Fruit fly (Drosophila melanogaster) whole organism, embryonic: ENCODE results near the gene RpL23A.

Experiments
- Abd-B ChIP-seq: fragments of 200-800 bp; sonication (Bioruptor generic); optimal IDR thresholded peaks from 2 replicates; lab custom pipeline; 2018; ENCODE audit warnings: missing biosample characterization, mild to moderate bottlenecking, missing genetic modification characterization, moderate library complexity
- Atf-2 ChIP-seq: fragments of 200-800 bp; sonication (Bioruptor generic); optimal IDR thresholded peaks from 2 replicates; lab custom pipeline; 2016; ENCODE audit warnings: missing biosample characterization, missing genetic modification characterization
- C15 ChIP-seq: fragments of 200-800 bp; sonication (Bioruptor generic); IDR thresholded peaks from 3 replicates; pipeline ENCODE4 v1.3.6; 2022; ENCODE audit warnings: missing biosample characterization, missing genetic modification characterization
- CG1024 ChIP-seq: fragments of 200-800 bp; sonication (Bioruptor generic); IDR thresholded peaks from 2 replicates; pipeline ENCODE4 v1.3.6; 2022; ENCODE audit warnings: missing biosample characterization, missing genetic modification characterization
- CG11398 ChIP-seq: fragments of 200-800 bp; sonication (Bioruptor generic); optimal IDR thresholded peaks from 2 replicates; lab custom pipeline; 2016; ENCODE audit warnings: missing biosample characterization, missing genetic modification characterization
- CG12071 ChIP-seq: fragments of 200-800 bp; sonication (Bioruptor generic); optimal IDR thresholded peaks from 3 replicates; lab custom pipeline; 2018; ENCODE audit warnings: missing biosample characterization, mild to moderate bottlenecking, missing genetic modification characterization
- CG13123 ChIP-seq: fragments of 200-800 bp; sonication (Bioruptor generic); optimal IDR thresholded peaks from 2 replicates; lab custom pipeline; 2016; ENCODE audit warnings: missing biosample characterization, missing genetic modification characterization
- CG13287 ChIP-seq: fragments of 200-800 bp; sonication (Bioruptor generic); IDR thresholded peaks from 2 replicates; pipeline ENCODE4 v1.3.6; 2022; ENCODE audit warnings: missing biosample characterization, missing genetic modification characterization; ENCODE audit not compliant: partially characterized antibody
- CG13775 ChIP-seq: fragments of 200-800 bp; sonication (Bioruptor generic); optimal IDR thresholded peaks from 3 replicates; lab custom pipeline; 2017; ENCODE audit warnings: missing biosample characterization, mild to moderate bottlenecking, missing genetic modification characterization
- CG14014 ChIP-seq: fragments of 200-800 bp; sonication (Bioruptor generic); IDR thresholded peaks from 2 replicates; pipeline ENCODE4 v1.3.6; 2022; ENCODE audit warnings: missing biosample characterization, missing genetic modification characterization
- CG17186 ChIP-seq: fragments of 200-800 bp; sonication (Bioruptor generic); optimal IDR thresholded peaks from 3 replicates; lab custom pipeline; 2017; ENCODE audit warnings: missing biosample characterization, missing genetic modification reagents, missing genetic modification characterization
- CG17328 ChIP-seq: fragments of 200-800 bp; sonication (Bioruptor generic); IDR thresholded peaks from 2 replicates; pipeline ENCODE4 v1.3.6; 2022; ENCODE audit warnings: missing biosample characterization, missing genetic modification characterization
- CG1792 ChIP-seq: fragments of 200-800 bp; sonication (Bioruptor generic); optimal IDR thresholded peaks from 2 replicates; lab custom pipeline; 2016; ENCODE audit warnings: missing biosample characterization, missing genetic modification characterization
- CG18599 ChIP-seq: fragments of 200-800 bp; sonication (Bioruptor generic); optimal IDR thresholded peaks from 3 replicates; lab custom pipeline; 2017; ENCODE audit warnings: missing biosample characterization, missing genetic modification characterization, mild to moderate bottlenecking, moderate library complexity, missing genetic modification reagents
- CG2889 ChIP-seq: fragments of 200-800 bp; sonication (Bioruptor generic); IDR thresholded peaks from 3 replicates; pipeline ENCODE4 v1.3.6; 2022; ENCODE audit warnings: missing biosample characterization, missing genetic modification characterization
- CG4328 ChIP-seq: fragments of 200-800 bp; sonication (Bioruptor generic); optimal IDR thresholded peaks from 3 replicates; lab custom pipeline; 2017; ENCODE audit warnings: missing biosample characterization, missing genetic modification reagents, missing genetic modification characterization
- CG7271 ChIP-seq: fragments of 200-800 bp; sonication (Bioruptor generic); optimal IDR thresholded peaks from 2 replicates; lab custom pipeline; 2018; ENCODE audit warnings: missing biosample characterization, mild to moderate bottlenecking, missing genetic modification characterization, moderate library complexity
- CG7745 ChIP-seq: fragments of 200-800 bp; sonication (Bioruptor generic); optimal IDR thresholded peaks from 2 replicates; lab custom pipeline; 2018; ENCODE audit warnings: missing biosample characterization, mild to moderate bottlenecking, missing genetic modification characterization, moderate library complexity
- D19B ChIP-seq: fragments of 200-800 bp; sonication (Bioruptor generic); optimal IDR thresholded peaks from 2 replicates; lab custom pipeline; 2017; ENCODE audit warnings: missing biosample characterization, mild to moderate bottlenecking, missing genetic modification characterization
- Dfd ChIP-seq, 2 experiments: fragments of >200 bp; optimal IDR thresholded peaks; 2 replicates each; lab custom pipeline; 2017; ENCODE audit warnings: missing biosample characterization in 2 of 2, missing genetic modification characterization in 2 of 2
- Doc3 ChIP-seq: fragments of 200-800 bp; sonication (Bioruptor generic); IDR thresholded peaks from 3 replicates; pipeline ENCODE4 v1.3.6; 2022; ENCODE audit warnings: missing biosample characterization, missing genetic modification characterization; ENCODE audit not compliant: partially characterized antibody
- HLH4C ChIP-seq: fragments of 200-800 bp; sonication (Bioruptor generic); IDR thresholded peaks from 3 replicates; pipeline ENCODE4 v1.3.6; 2022; ENCODE audit warnings: missing biosample characterization, missing genetic modification characterization; ENCODE audit not compliant: partially characterized antibody
- HLH54F ChIP-seq: fragments of 200-800 bp; sonication (Bioruptor generic); optimal IDR thresholded peaks from 3 replicates; lab custom pipeline; 2016; ENCODE audit warnings: missing biosample characterization, missing genetic modification characterization
- HmgZ ChIP-seq: fragments of 200-800 bp; sonication (Bioruptor generic); optimal IDR thresholded peaks from 2 replicates; lab custom pipeline; 2018; ENCODE audit warnings: missing biosample characterization, mild to moderate bottlenecking, missing genetic modification characterization
- MBD-R2 ChIP-seq: fragments of 200-800 bp; sonication (Bioruptor generic); IDR thresholded peaks from 2 replicates; pipeline ENCODE4 v1.3.6; 2022; ENCODE audit warnings: missing biosample characterization, missing genetic modification characterization
- NC2α ChIP-seq: fragments of 200-800 bp; sonication (Bioruptor generic); optimal IDR thresholded peaks from 2 replicates; lab custom pipeline; 2016; ENCODE audit warnings: missing biosample characterization, missing genetic modification characterization
- Poxn ChIP-seq: fragments of 200-800 bp; sonication (Bioruptor generic); IDR thresholded peaks from 2 replicates; pipeline ENCODE4 v1.3.6; 2022; ENCODE audit warnings: missing biosample characterization, missing genetic modification characterization
- Rfx ChIP-seq: fragments of 200-800 bp; sonication (Bioruptor generic); IDR thresholded peaks from 2 replicates; pipeline ENCODE4 v1.3.6; 2022; ENCODE audit warnings: missing biosample characterization, missing genetic modification characterization
- Sox100B ChIP-seq: fragments of 200-800 bp; sonication (Bioruptor generic); optimal IDR thresholded peaks from 3 replicates; lab custom pipeline; 2018; ENCODE audit warnings: missing biosample characterization, mild to moderate bottlenecking, missing genetic modification characterization
- Stat92E ChIP-seq, 3 experiments: fragments of >200 bp in 2 of 3; fragments of 200-800 bp in 1 of 3; sonication (Bioruptor generic) in 1 of 3; optimal IDR thresholded peaks; 2 replicates each; lab custom pipeline; 2017 to 2019; ENCODE audit warnings: missing biosample characterization in 3 of 3, missing genetic modification characterization in 3 of 3, mild to moderate bottlenecking in 1 of 3, moderate library complexity in 1 of 3
- ab ChIP-seq: fragments of 200-800 bp; sonication (Bioruptor generic); optimal IDR thresholded peaks from 2 replicates; lab custom pipeline; 2016; ENCODE audit warnings: missing biosample characterization, missing genetic modification characterization
- ato ChIP-seq: fragments of 200-800 bp; sonication (Bioruptor generic); IDR thresholded peaks from 2 replicates; pipeline ENCODE4 v1.3.6; 2022; ENCODE audit warnings: missing biosample characterization, missing genetic modification characterization; ENCODE audit not compliant: partially characterized antibody
- bab2 ChIP-seq: fragments of 200-800 bp; sonication (Bioruptor generic); optimal IDR thresholded peaks from 2 replicates; lab custom pipeline; 2016; ENCODE audit warnings: missing biosample characterization, missing genetic modification characterization
- chn ChIP-seq: fragments of 200-800 bp; sonication (Bioruptor generic); optimal IDR thresholded peaks from 2 replicates; lab custom pipeline; 2016; ENCODE audit warnings: missing biosample characterization, missing genetic modification characterization
- crol ChIP-seq: fragments of 200-800 bp; sonication (Bioruptor generic); IDR thresholded peaks from 2 replicates; pipeline ENCODE4 v1.3.6; 2022; ENCODE audit warnings: missing biosample characterization, missing genetic modification characterization
- gfzf ChIP-seq: fragments of 200-800 bp; sonication (Bioruptor generic); optimal IDR thresholded peaks from 2 replicates; lab custom pipeline; 2016; ENCODE audit warnings: missing biosample characterization, mild to moderate bottlenecking, missing genetic modification characterization, moderate library complexity
- grau ChIP-seq: fragments of 200-800 bp; optimal IDR thresholded peaks from 3 replicates; lab custom pipeline; 2019; ENCODE audit warnings: missing biosample characterization, mild to moderate bottlenecking, missing genetic modification characterization, moderate library complexity
- hkb ChIP-seq, 2 experiments: fragments of 200-800 bp in 1 of 2; fragments of >200 bp in 1 of 2; sonication (Bioruptor generic) in 1 of 2; IDR thresholded peaks in 1 of 2; optimal IDR thresholded peaks in 1 of 2; 2 replicates each; pipeline versions ENCODE4 v1.3.6 to Lab custom; 2017 to 2022; ENCODE audit warnings: missing biosample characterization in 1 of 2, missing genetic modification characterization in 1 of 2
- jigr1 ChIP-seq: fragments of 200-800 bp; sonication (Bioruptor generic); IDR thresholded peaks from 3 replicates; pipeline ENCODE4 v1.3.6; 2022; ENCODE audit warnings: missing biosample characterization, missing genetic modification characterization
- lbe ChIP-seq: fragments of 200-800 bp; sonication (Bioruptor generic); optimal IDR thresholded peaks from 2 replicates; lab custom pipeline; 2016; ENCODE audit warnings: missing biosample characterization, mild to moderate bottlenecking, missing genetic modification characterization
- lov ChIP-seq, 2 experiments: fragments of 200-800 bp in 1 of 2; fragments of >200 bp in 1 of 2; sonication (Bioruptor generic) in 1 of 2; IDR thresholded peaks in 1 of 2; optimal IDR thresholded peaks in 1 of 2; 2 replicates in 1 of 2; 3 replicates in 1 of 2; pipeline versions ENCODE4 v1.3.6 to Lab custom; 2017 to 2022; ENCODE audit warnings: missing biosample characterization in 1 of 2, missing genetic modification characterization in 1 of 2
- nerfin-1 ChIP-seq: fragments of 200-800 bp; sonication (Bioruptor generic); optimal IDR thresholded peaks from 3 replicates; lab custom pipeline; 2019; ENCODE audit warnings: missing biosample characterization, mild to moderate bottlenecking, missing genetic modification characterization, moderate library complexity
- p53 ChIP-seq: fragments of 200-800 bp; sonication (Bioruptor generic); optimal IDR thresholded peaks from 2 replicates; lab custom pipeline; 2016; ENCODE audit warnings: missing biosample characterization, missing genetic modification characterization
- pfk ChIP-seq: fragments of 200-800 bp; sonication (Bioruptor generic); optimal IDR thresholded peaks from 2 replicates; lab custom pipeline; 2018; ENCODE audit warnings: missing biosample characterization, mild to moderate bottlenecking, missing genetic modification characterization, moderate library complexity
- salm ChIP-seq: fragments of 200-800 bp; sonication (Bioruptor generic); optimal IDR thresholded peaks from 2 replicates; lab custom pipeline; 2018; ENCODE audit warnings: missing biosample characterization, mild to moderate bottlenecking, missing genetic modification characterization
- sob ChIP-seq: fragments of 200-800 bp; sonication (Bioruptor generic); IDR thresholded peaks from 2 replicates; pipeline ENCODE4 v1.3.6; 2022; ENCODE audit warnings: missing biosample characterization, missing genetic modification characterization
- ssp ChIP-seq: fragments of 200-800 bp; sonication (Bioruptor generic); IDR thresholded peaks from 2 replicates; pipeline ENCODE4 v1.3.6; 2022; ENCODE audit warnings: missing biosample characterization, missing genetic modification characterization
- z ChIP-seq: fragments of 200-800 bp; sonication (Bioruptor generic); IDR thresholded peaks from 3 replicates; pipeline ENCODE4 v1.3.6; 2022; ENCODE audit warnings: missing biosample characterization, missing genetic modification characterization

Gene RpL23A

dm6 chr3L:1644920-1645567 lies 23.4 kb downstream of the RpL23A start, which contains the start of the genes alphaCOP and CG13919 (continued):
- TF ChIP-seq CG18599 (peak; percentile 93), HmgZ (peak; percentile 98), salm (tag; lab: Kevin White, UChicago) (peak; percentile 92), CG17328 (GFP tag; lab: Robert Waterston, UW) (peak; percentile 98), CG11398 (GFP tag; lab: Kevin White, UChicago) (peak; percentile 81), lov (optimal IDR thresholded peaks at IDR 0.05; lab: Kevin White, UChicago) (no peak), lov (GFP tag; IDR thresholded peaks at IDR 0.05; lab: Robert Waterston, UW) (peak; percentile 96), nerfin-1 (tag; lab: Kevin White, UChicago) (peak; percentile 93), grau (tag; lab: Kevin White, UChicago) (peak; percentile 96), sob (GFP tag; lab: Robert Waterston, UW) (peak; percentile 97), jigr1 (peak; percentile 83), CG13123 (GFP tag; lab: Kevin White, UChicago) (peak; percentile 94), CG13775 (GFP tag; lab: Kevin White, UChicago) (peak; percentile 96), lbe (GFP tag; lab: Kevin White, UChicago) (peak; percentile 96), Stat92E (GFP tag; optimal IDR thresholded peaks at IDR 0.05; lab: Kevin White, UChicago) (peak in 1 of 3 experiments; percentile 98), CG7745 (tag; lab: Kevin White, UChicago) (peak; percentile 74), ssp (GFP tag; lab: Robert Waterston, UW) (peak; percentile 92), Doc3 (no peak), z (GFP tag; lab: Robert Waterston, UW) (no peak), CG7271 (tag; lab: Kevin White, UChicago) (peak; percentile 92), Atf-2 (GFP tag; lab: Kevin White, UChicago) (peak; percentile 89), p53 (GFP tag; lab: Kevin White, UChicago) (peak; percentile 60), Rfx (peak; percentile 98), CG17186 (GFP tag; lab: Kevin White, UChicago) (peak; percentile 76), CG13287 (peak; percentile 54; the same call in 1 of the 2 replicates), hkb (optimal IDR thresholded peaks at IDR 0.05; lab: Kevin White, UChicago) (no peak), hkb (GFP tag; IDR thresholded peaks at IDR 0.05; lab: Robert Waterston, UW) (peak; percentile 94), CG4328 (GFP tag; lab: Kevin White, UChicago) (peak; percentile 85), ato (GFP tag; lab: Robert Waterston, UW) (no peak), pfk (GFP tag; lab: Kevin White, UChicago) (peak; percentile 32), bab2 (GFP tag; lab: Kevin White, UChicago) (peak; percentile 96), CG12071 (peak; percentile 81), chn (GFP tag; lab: Kevin White, UChicago) (peak; percentile 96), C15 (GFP tag; lab: Robert Waterston, UW) (peak; percentile 91), ab (GFP tag; lab: Kevin White, UChicago) (peak; percentile 90), CG14014 (GFP tag; lab: Robert Waterston, UW) (peak; percentile 96), HLH54F (GFP tag; lab: Kevin White, UChicago) (peak; percentile 93), Poxn (peak; percentile 92), Sox100B (GFP tag; lab: Kevin White, UChicago) (no peak), Abd-B (GFP tag; lab: Kevin White, UChicago) (peak; percentile 97), crol (GFP tag; lab: Robert Waterston, UW) (peak; percentile 65), MBD-R2 (GFP tag; lab: Robert Waterston, UW) (peak; percentile 99), CG1792 (GFP tag; lab: Kevin White, UChicago) (peak; percentile 75), D19B (peak; percentile 86), gfzf (GFP tag; lab: Kevin White, UChicago) (peak; percentile 24), CG1024 (GFP tag; lab: Robert Waterston, UW) (peak; percentile 77), Dfd (GFP tag; optimal IDR thresholded peaks at IDR 0.05; lab: Kevin White, UChicago) (no peak), CG2889 (peak; percentile 98), HLH4C (GFP tag; lab: Robert Waterston, UW) (no peak), NC2α (GFP tag; lab: Kevin White, UChicago) (peak; percentile 75)
